Worm (Caenorhabditis elegans): Measurements from ENCODE around the gene lon-1.

DNA sequence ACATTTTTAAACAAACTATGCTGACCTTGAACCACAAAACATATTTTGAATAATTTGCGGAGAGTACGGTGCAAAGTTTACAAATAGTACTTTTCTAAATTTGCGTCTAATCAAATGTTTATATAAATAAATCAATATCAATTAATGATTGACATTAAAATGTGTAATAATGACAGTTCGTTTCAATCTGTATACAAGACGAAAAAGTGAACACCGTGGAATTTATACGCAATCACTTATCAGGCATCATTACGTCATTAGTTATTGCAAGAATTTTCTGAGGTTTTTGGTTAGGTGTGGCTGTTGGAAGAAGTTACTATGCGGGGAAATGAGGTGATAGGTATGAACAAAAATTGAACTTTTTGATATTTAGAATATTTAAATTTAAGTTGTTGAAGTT is 47.2 kb upstream of the lon-1 start:
- TF ChIP-seq pha-4 (tag; optimal IDR thresholded peaks at IDR 0.05) = no peak
- no peak for TF ChIP-seq nfya-1 (tag; optimal IDR thresholded peaks at IDR 0.05)
- TF ChIP-seq ceh-30 (tag; optimal IDR thresholded peaks at IDR 0.05) = no peak
- TF ChIP-seq pag-3 (tag; optimal IDR thresholded peaks at IDR 0.05; ENCODE audit: borderline replicate concordance) = no peak
- TF ChIP-seq pqm-1 (tag; optimal IDR thresholded peaks at IDR 0.05) = no peak
